Fruit fly (Drosophila melanogaster): ENCODE data around the gene JMJD6.
A peak's percentile ranks its signal among the peaks of the same experiment; 100 is the strongest.

Gene JMJD6

dm6 chr3R:22339510-22339909, 22.7 kb downstream of the JMJD6 start (continued):
- TF ChIP-seq Sox102F (GFP tag; optimal IDR thresholded peaks at IDR 0.05) (peak; percentile 12), Nf-YB (GFP tag; optimal IDR thresholded peaks at IDR 0.05) (no peak), CG6683 (GFP tag; optimal IDR thresholded peaks at IDR 0.05) (no peak), Rfx (GFP tag; IDR thresholded peaks at IDR 0.05) (0 out of 2 replicates have a peak, but pooled peaks have one; percentile 15), Hmr (GFP tag; optimal IDR thresholded peaks at IDR 0.05) (peak; percentile 24), mam (GFP tag; optimal IDR thresholded peaks at IDR 0.05) (peak; percentile 6), disco-r (GFP tag; optimal IDR thresholded peaks at IDR 0.05) (no peak), vvl (GFP tag; IDR thresholded peaks at IDR 0.05) (0 out of 2 replicates have a peak, but pooled peaks have one; percentile 35), zf30C (GFP tag; optimal IDR thresholded peaks at IDR 0.05) (no peak), sens (GFP tag) (peak; percentile 85), CG9727 (GFP tag; optimal IDR thresholded peaks at IDR 0.05) (peak; percentile 17), chif (GFP tag; optimal IDR thresholded peaks at IDR 0.05) (peak in 1 of 2 experiments; percentile 1), dysf (GFP tag; IDR thresholded peaks at IDR 0.05) (0 out of 3 replicates have a peak, but pooled peaks have one; percentile 48), ash1 (GFP tag; optimal IDR thresholded peaks at IDR 0.05) (no peak), bsh (GFP tag; optimal IDR thresholded peaks at IDR 0.05) (peak in 1 of 2 experiments; percentile 21), CG16815 (GFP tag; optimal IDR thresholded peaks at IDR 0.05) (no peak), lab (GFP tag; optimal IDR thresholded peaks at IDR 0.05) (peak; percentile 39), HLH54F (GFP tag; optimal IDR thresholded peaks at IDR 0.05) (no peak), CG10462 (GFP tag; optimal IDR thresholded peaks at IDR 0.05) (no peak), nom (GFP tag; optimal IDR thresholded peaks at IDR 0.05) (peak; percentile 33), CG7839 (tag; optimal IDR thresholded peaks at IDR 0.05) (peak; percentile 36), CG18599 (GFP tag; optimal IDR thresholded peaks at IDR 0.05) (peak; percentile 41), odd (GFP tag; optimal IDR thresholded peaks at IDR 0.05) (no peak), ind (GFP tag; optimal IDR thresholded peaks at IDR 0.05) (peak; percentile 8), Antp (GFP tag; optimal IDR thresholded peaks at IDR 0.05) (peak; percentile 20), row (GFP tag; IDR thresholded peaks at IDR 0.05) (peak; percentile 31; the same call in 1 of the 3 replicates), dpn (GFP tag; optimal IDR thresholded peaks at IDR 0.05) (peak in 1 of 2 experiments; percentile 16), hb (GFP tag; IDR thresholded peaks at IDR 0.05; ENCODE audit: partially characterized antibody) (no peak)

dm6 chr3R:22334050-22334449, 28.1 kb downstream of the JMJD6 start, which contains the start of gene CG5391:
Gene CG5391, minus strand, starts transcription at chr3R:22334150.
- TF ChIP-seq CG33557 (GFP tag; optimal IDR thresholded peaks at IDR 0.05): no peak

dm6 chr3R:22331691-22332090, 30.5 kb downstream of the JMJD6 start, which contains the start of gene CG13862:
Gene CG13862, plus strand, starts transcription at chr3R:22331991.
- TF ChIP-seq B-H2 (GFP tag; optimal IDR thresholded peaks at IDR 0.05) (no peak), kah (GFP tag; optimal IDR thresholded peaks at IDR 0.05) (no peak), sna (GFP tag; IDR thresholded peaks at IDR 0.05; ENCODE audit: partially characterized antibody) (no peak), ara (GFP tag; IDR thresholded peaks at IDR 0.05) (no peak), Side (GFP tag; optimal IDR thresholded peaks at IDR 0.05) (no peak), CG6654 (GFP tag; optimal IDR thresholded peaks at IDR 0.05) (peak; percentile 16), CG12769 (tag; optimal IDR thresholded peaks at IDR 0.05) (peak; percentile 13), Pdp1 (GFP tag; optimal IDR thresholded peaks at IDR 0.05) (peak in 1 of 2 experiments; percentile 55), CG15011 (GFP tag; optimal IDR thresholded peaks at IDR 0.05) (no peak), tgo (GFP tag; IDR thresholded peaks at IDR 0.05) (no peak), exex (tag; optimal IDR thresholded peaks at IDR 0.05) (no peak), Eip74EF (GFP tag; optimal IDR thresholded peaks at IDR 0.05) (no peak), CG14050 (GFP tag; IDR thresholded peaks at IDR 0.05) (no peak), CG9609 (GFP tag; optimal IDR thresholded peaks at IDR 0.05) (no peak), chinmo (GFP tag; IDR thresholded peaks at IDR 0.05; ENCODE audit: partially characterized antibody) (0 out of 4 replicates have a peak, but pooled peaks have one; percentile 44), ac (GFP tag; optimal IDR thresholded peaks at IDR 0.05) (no peak), CG13894 (tag; optimal IDR thresholded peaks at IDR 0.05) (peak; percentile 70), emc (GFP tag; optimal IDR thresholded peaks at IDR 0.05) (no peak), CG2875 (GFP tag; optimal IDR thresholded peaks at IDR 0.05) (no peak)

All from whole organism, embryonic.